Worm (Caenorhabditis elegans) whole organism, midembryonic: ENCODE data around the gene ZK829.9.

Source experiments
- T22C8.4 ChIP-seq: fragments of 200-800 bp; sonication (Bioruptor generic); IDR thresholded peaks from 2 replicates; pipeline ENCODE4 v1.3.6; 2022; ENCODE audit warnings: missing genetic modification characterization, missing compliant biosample characterization
- cog-1 ChIP-seq: sonication (generic microtip); optimal IDR thresholded peaks from 2 replicates; lab custom pipeline; 2016; ENCODE audit warnings: missing genetic modification characterization, missing compliant biosample characterization
- flt-1 ChIP-seq: fragments of 200-800 bp; sonication (Bioruptor generic); IDR thresholded peaks from 2 replicates; pipeline ENCODE4 v1.3.6; 2022; ENCODE audit warnings: missing genetic modification characterization, missing compliant biosample characterization
- klf-2 ChIP-seq: fragments of 200-800 bp; sonication (Bioruptor generic); conservative IDR thresholded peaks from 2 replicates; pipeline ENCODE4 v1.3.6; 2022; ENCODE audit warnings: missing genetic modification reagents, missing genetic modification characterization, missing compliant biosample characterization
- med-1 ChIP-seq: sonication (generic microtip); optimal IDR thresholded peaks from 2 replicates; lab custom pipeline; 2017; ENCODE audit warnings: missing genetic modification characterization, mild to moderate bottlenecking, missing compliant biosample characterization, antibody characterized with exemption, missing genetic modification reagents; ENCODE audit not compliant: insufficient read depth
- ref-1 ChIP-seq: fragments of 200-800 bp; sonication (Bioruptor generic); conservative IDR thresholded peaks from 2 replicates; pipeline ENCODE4 v1.3.6; 2022; ENCODE audit warnings: missing genetic modification reagents, missing genetic modification characterization, missing compliant biosample characterization
- tab-1 ChIP-seq: fragments of 200-800 bp; sonication (Bioruptor generic); IDR thresholded peaks from 2 replicates; pipeline ENCODE4 v1.3.6; 2022; ENCODE audit warnings: missing genetic modification characterization, missing compliant biosample characterization
- ztf-23 ChIP-seq: fragments of 200-800 bp; sonication (Bioruptor generic); IDR thresholded peaks from 2 replicates; pipeline ENCODE4 v1.3.6; 2022; ENCODE audit warnings: missing genetic modification reagents, missing genetic modification characterization, missing compliant biosample characterization
- ztf-29 ChIP-seq: fragments of 200-800 bp; sonication (Bioruptor generic); IDR thresholded peaks from 2 replicates; pipeline ENCODE4 v1.3.6; 2022; ENCODE audit warnings: missing genetic modification reagents, missing genetic modification characterization, missing compliant biosample characterization

Gene ZK829.9

DNA sequence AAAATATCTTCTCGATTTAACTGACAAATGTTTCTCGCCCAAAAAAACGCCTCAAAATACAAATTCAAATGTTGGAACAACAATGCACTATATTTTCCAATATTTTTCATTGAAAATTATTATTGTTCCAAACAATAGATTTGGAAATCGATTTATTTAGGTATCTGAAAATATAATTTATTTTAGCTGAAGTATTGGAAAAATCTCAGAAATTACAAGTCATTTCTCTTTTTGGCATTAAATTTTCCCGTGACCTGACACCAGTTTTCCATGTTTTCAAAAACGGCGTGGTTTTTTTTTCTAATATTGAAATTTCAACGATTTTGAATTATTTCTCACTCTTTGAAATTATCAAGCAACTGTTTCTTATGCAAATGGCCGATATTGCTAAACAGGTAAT lies 42.8 kb downstream of the ZK829.9 start, which contains the start of gene spe-17:
spe-17 (plus strand) TSS at position 301 of the 400 bp plus-strand sequence.
- no peak for TF ChIP-seq ztf-23 (GFP tag; lab: Robert Waterston, UW)
- no peak for TF ChIP-seq ref-1 (GFP tag; lab: Robert Waterston, UW)
- TF ChIP-seq ztf-29 = no peak
- no peak for TF ChIP-seq tab-1 (GFP tag; lab: Robert Waterston, UW)
- no peak for TF ChIP-seq med-1 (GFP tag; lab: Kevin White, UChicago)
- no peak for TF ChIP-seq flt-1 (GFP tag; lab: Robert Waterston, UW)

DNA sequence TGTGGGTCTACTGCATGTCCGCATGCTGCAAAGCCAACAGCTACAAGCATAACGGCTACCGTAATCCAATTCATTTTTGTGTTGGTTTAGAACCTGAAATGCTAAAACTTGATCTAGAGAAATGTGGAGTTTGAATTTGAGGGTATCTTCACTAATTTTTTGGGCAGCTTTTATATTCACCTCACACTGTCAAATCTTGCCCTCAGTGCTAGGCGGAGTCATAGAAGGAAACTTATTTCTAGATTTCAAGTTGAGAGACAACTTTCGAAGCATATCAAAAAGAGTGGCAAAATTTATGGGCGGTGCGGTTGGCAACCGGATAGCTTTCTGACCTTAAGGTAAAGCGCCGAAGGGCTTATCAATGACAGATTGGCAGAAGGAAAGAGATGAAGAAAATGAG lies 45.3 kb downstream of the ZK829.9 start, which contains the start of gene lips-6:
lips-6 (minus strand) TSS at position 101 of the 400 bp plus-strand sequence.
- no peak for TF ChIP-seq klf-2 (GFP tag; lab: Robert Waterston, UW)
- TF ChIP-seq ztf-23 (GFP tag; lab: Robert Waterston, UW) = no peak

DNA sequence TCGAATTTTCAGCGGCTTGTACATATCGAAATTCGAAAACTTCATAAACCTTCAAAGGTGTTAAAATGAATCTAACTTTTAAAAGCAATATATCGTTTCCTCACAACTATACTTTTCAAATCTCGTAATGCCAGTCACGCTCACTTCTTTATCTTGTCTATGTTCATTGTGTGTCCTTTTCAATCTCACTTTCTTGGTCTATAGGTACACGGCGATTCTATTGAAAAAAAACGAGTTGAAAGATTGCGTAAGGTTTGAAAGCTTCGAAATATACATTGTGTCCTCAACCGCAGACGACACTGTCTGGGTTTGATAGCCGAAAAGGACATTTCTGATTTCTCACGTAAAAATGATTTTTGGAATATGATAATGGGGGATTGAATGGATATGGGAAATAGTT lies 48.6 kb downstream of the ZK829.9 start:
- TF ChIP-seq med-1 (GFP tag; lab: Kevin White, UChicago) (no peak), ztf-29 (no peak), cog-1 (tag; lab: Kevin White, UChicago) (no peak)

DNA sequence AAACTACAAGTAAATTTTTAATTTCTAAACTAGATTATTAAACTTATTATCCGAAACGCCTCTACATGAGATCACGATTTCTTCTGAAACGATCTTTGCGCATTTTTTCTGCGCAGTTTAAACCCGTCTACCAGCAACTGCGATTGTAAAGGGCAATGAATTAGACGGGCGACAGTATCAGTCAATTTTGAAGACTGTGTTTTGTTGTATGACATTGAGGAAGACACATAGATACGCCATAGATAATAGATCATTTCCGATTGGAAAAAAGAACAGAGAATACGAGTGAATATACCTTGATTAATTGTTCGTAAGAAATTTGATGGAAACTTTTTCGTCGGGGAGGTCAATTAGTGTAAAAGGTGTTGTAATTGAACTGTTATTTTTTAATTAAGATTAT lies 51.0 kb downstream of the ZK829.9 start:
- TF ChIP-seq T22C8.4 (GFP tag; lab: Robert Waterston, UW) (no peak), cog-1 (tag; lab: Kevin White, UChicago) (no peak), klf-2 (GFP tag; lab: Robert Waterston, UW) (no peak), med-1 (GFP tag; lab: Kevin White, UChicago) (no peak), ztf-29 (no peak), ztf-23 (GFP tag; lab: Robert Waterston, UW) (no peak), ref-1 (GFP tag; lab: Robert Waterston, UW) (no peak), tab-1 (GFP tag; lab: Robert Waterston, UW) (no peak), flt-1 (GFP tag; lab: Robert Waterston, UW) (no peak)
